Fruit fly (Drosophila melanogaster) whole organism, embryonic: ENCODE data around the gene CG3457.

Experiments used
- ATbp ChIP-seq: fragments of 200-800 bp; sonication (Bioruptor generic); optimal IDR thresholded peaks from 2 replicates; lab custom pipeline; 2017; ENCODE audit warnings: missing biosample characterization, mild to moderate bottlenecking, missing genetic modification characterization, missing genetic modification reagents
- Ada2b ChIP-seq: fragments of 200-800 bp; sonication (Bioruptor generic); IDR thresholded peaks from 2 replicates; pipeline ENCODE4 v1.3.6; 2022; ENCODE audit warnings: missing biosample characterization, missing genetic modification characterization
- Aef1 ChIP-seq: fragments of 200-800 bp; sonication (Bioruptor generic); IDR thresholded peaks from 3 replicates; pipeline ENCODE4 v1.3.6; 2022; ENCODE audit warnings: missing biosample characterization, missing genetic modification characterization
- CG10543 ChIP-seq: fragments of 200-800 bp; sonication (Bioruptor generic); optimal IDR thresholded peaks from 3 replicates; lab custom pipeline; 2017; ENCODE audit warnings: missing biosample characterization, mild to moderate bottlenecking, missing genetic modification characterization, moderate library complexity
- CG11093 ChIP-seq: fragments of 200-800 bp; sonication (Bioruptor generic); IDR thresholded peaks from 3 replicates; pipeline ENCODE4 v1.3.6; 2022; ENCODE audit warnings: missing biosample characterization, missing genetic modification characterization
- CG11504 ChIP-seq: fragments of 200-800 bp; sonication (Bioruptor generic); optimal IDR thresholded peaks from 3 replicates; lab custom pipeline; 2019; ENCODE audit warnings: missing biosample characterization, mild to moderate bottlenecking, missing genetic modification characterization, moderate library complexity
- CG15011 ChIP-seq: fragments of 200-800 bp; sonication (Bioruptor generic); optimal IDR thresholded peaks from 3 replicates; lab custom pipeline; 2018; ENCODE audit warnings: missing biosample characterization, mild to moderate bottlenecking, missing genetic modification characterization
- CG15601 ChIP-seq: fragments of 200-800 bp; sonication (Bioruptor generic); optimal IDR thresholded peaks from 3 replicates; lab custom pipeline; 2019; ENCODE audit warnings: missing biosample characterization, mild to moderate bottlenecking, missing genetic modification characterization, moderate library complexity
- CG15696 ChIP-seq: fragments of 200-800 bp; sonication (Bioruptor generic); optimal IDR thresholded peaks from 2 replicates; lab custom pipeline; 2019; ENCODE audit warnings: missing biosample characterization, mild to moderate bottlenecking, missing genetic modification characterization, moderate library complexity
- CG1602 ChIP-seq: fragments of 200-800 bp; sonication (Bioruptor generic); optimal IDR thresholded peaks from 3 replicates; lab custom pipeline; 2016; ENCODE audit warnings: missing biosample characterization, missing genetic modification characterization
- CG16779 ChIP-seq: fragments of 200-800 bp; sonication (Bioruptor generic); IDR thresholded peaks from 2 replicates; pipeline ENCODE4 v1.3.6; 2022; ENCODE audit warnings: missing biosample characterization, missing genetic modification characterization
- CG17612 ChIP-seq: fragments of 200-800 bp; sonication (Bioruptor generic); IDR thresholded peaks from 2 replicates; pipeline ENCODE4 v1.3.6; 2022; ENCODE audit warnings: missing biosample characterization, missing genetic modification characterization
- CG17802 ChIP-seq: fragments of 200-800 bp; sonication (Bioruptor generic); optimal IDR thresholded peaks from 2 replicates; lab custom pipeline; 2018; ENCODE audit warnings: missing biosample characterization, mild to moderate bottlenecking, missing genetic modification characterization, moderate library complexity
- CG2116 ChIP-seq: fragments of 200-800 bp; sonication (Bioruptor generic); optimal IDR thresholded peaks from 3 replicates; lab custom pipeline; 2018; ENCODE audit warnings: missing biosample characterization, mild to moderate bottlenecking, missing genetic modification characterization
- CG31224 ChIP-seq: fragments of 200-800 bp; sonication (Bioruptor generic); IDR thresholded peaks from 2 replicates; pipeline ENCODE4 v1.3.6; 2022; ENCODE audit warnings: missing biosample characterization, missing genetic modification characterization
- CG3281 ChIP-seq: fragments of 200-800 bp; sonication (Bioruptor generic); optimal IDR thresholded peaks from 3 replicates; lab custom pipeline; 2017; ENCODE audit warnings: missing biosample characterization, mild to moderate bottlenecking, missing genetic modification characterization
- CG42726 ChIP-seq: fragments of 200-800 bp; sonication (Bioruptor generic); IDR thresholded peaks from 2 replicates; pipeline ENCODE4 v1.3.6; 2022; ENCODE audit warnings: missing biosample characterization, missing genetic modification characterization; ENCODE audit not compliant: partially characterized antibody
- CG4360 ChIP-seq: fragments of 200-800 bp; sonication (Bioruptor generic); IDR thresholded peaks from 2 replicates; pipeline ENCODE4 v1.3.6; 2022; ENCODE audit warnings: missing biosample characterization, missing genetic modification characterization
- CG4854 ChIP-seq: fragments of 200-800 bp; sonication (Bioruptor generic); optimal IDR thresholded peaks from 2 replicates; lab custom pipeline; 2016; ENCODE audit warnings: missing biosample characterization, missing genetic modification characterization, inconsistent platforms
- CG5180 ChIP-seq: fragments of 200-800 bp; sonication (Bioruptor generic); optimal IDR thresholded peaks from 3 replicates; lab custom pipeline; 2017; ENCODE audit warnings: missing biosample characterization, missing genetic modification characterization, mild to moderate bottlenecking, moderate library complexity, missing genetic modification reagents
- CG5245 ChIP-seq: fragments of 200-800 bp; sonication (Bioruptor generic); optimal IDR thresholded peaks from 3 replicates; lab custom pipeline; 2016; ENCODE audit warnings: missing biosample characterization, missing genetic modification characterization
- CG8089 ChIP-seq: fragments of 200-800 bp; sonication (Bioruptor generic); optimal IDR thresholded peaks from 3 replicates; lab custom pipeline; 2016; ENCODE audit warnings: missing biosample characterization, missing genetic modification characterization
- CTCF ChIP-seq: fragments of 200-800 bp; sonication (Bioruptor generic); optimal IDR thresholded peaks from 2 replicates; lab custom pipeline; 2017; ENCODE audit warnings: missing biosample characterization, mild to moderate bottlenecking, missing genetic modification characterization, moderate library complexity
- Dbx ChIP-seq: fragments of 200-800 bp; sonication (Bioruptor generic); IDR thresholded peaks from 3 replicates; pipeline ENCODE4 v1.3.6; 2022; ENCODE audit warnings: missing biosample characterization, missing genetic modification characterization
- Dek ChIP-seq: fragments of 200-800 bp; sonication (Bioruptor generic); optimal IDR thresholded peaks from 3 replicates; lab custom pipeline; 2019; ENCODE audit warnings: missing biosample characterization, mild to moderate bottlenecking, missing genetic modification characterization, moderate library complexity
- ERR ChIP-seq: fragments of 200-800 bp; sonication (Bioruptor generic); optimal IDR thresholded peaks from 2 replicates; lab custom pipeline; 2016; ENCODE audit warnings: missing biosample characterization, missing genetic modification characterization
- Ets97D ChIP-seq: fragments of 200-800 bp; sonication (Bioruptor generic); optimal IDR thresholded peaks from 3 replicates; lab custom pipeline; 2016; ENCODE audit warnings: missing biosample characterization, missing genetic modification characterization
- Gsc ChIP-seq: fragments of 200-800 bp; sonication (Bioruptor generic); IDR thresholded peaks from 2 replicates; pipeline ENCODE4 v1.3.6; 2022; ENCODE audit warnings: missing biosample characterization, missing genetic modification characterization
- Lim3 ChIP-seq: fragments of 200-800 bp; sonication (Bioruptor generic); IDR thresholded peaks from 2 replicates; pipeline ENCODE4 v1.3.6; 2022; ENCODE audit warnings: missing biosample characterization, missing genetic modification characterization
- Poxn ChIP-seq: fragments of 200-800 bp; sonication (Bioruptor generic); IDR thresholded peaks from 2 replicates; pipeline ENCODE4 v1.3.6; 2022; ENCODE audit warnings: missing biosample characterization, missing genetic modification characterization
- Six4 ChIP-seq: fragments of 200-800 bp; sonication (Bioruptor generic); optimal IDR thresholded peaks from 2 replicates; lab custom pipeline; 2016; ENCODE audit warnings: missing biosample characterization, missing genetic modification characterization
- Tbp ChIP-seq: fragments of >200 bp; optimal IDR thresholded peaks from 2 replicates; lab custom pipeline; 2018; ENCODE audit warnings: missing biosample characterization, missing genetic modification characterization
- aop ChIP-seq: fragments of 200-800 bp; sonication (Bioruptor generic); IDR thresholded peaks from 2 replicates; pipeline ENCODE4 v1.3.6; 2022; ENCODE audit warnings: missing biosample characterization, missing genetic modification characterization
- ase ChIP-seq: fragments of 200-800 bp; sonication (Bioruptor generic); IDR thresholded peaks from 3 replicates; pipeline ENCODE4 v1.3.6; 2022; ENCODE audit warnings: missing biosample characterization, missing genetic modification characterization
- bbx ChIP-seq: fragments of 200-800 bp; sonication (Bioruptor generic); IDR thresholded peaks from 2 replicates; pipeline ENCODE4 v1.3.6; 2022; ENCODE audit warnings: missing biosample characterization, missing genetic modification characterization; ENCODE audit not compliant: partially characterized antibody
- caup ChIP-seq: fragments of 200-800 bp; sonication (Bioruptor generic); optimal IDR thresholded peaks from 3 replicates; lab custom pipeline; 2017; ENCODE audit warnings: missing biosample characterization, mild to moderate bottlenecking, missing genetic modification characterization, moderate library complexity; ENCODE audit not compliant: severe bottlenecking
- corto ChIP-seq: fragments of 200-800 bp; sonication (Bioruptor generic); optimal IDR thresholded peaks from 2 replicates; lab custom pipeline; 2016; ENCODE audit warnings: missing biosample characterization, mild to moderate bottlenecking, missing genetic modification characterization, moderate library complexity
- dpn ChIP-seq, 2 experiments: fragments of 200-800 bp; sonication (Bioruptor generic); optimal IDR thresholded peaks; 3 replicates each; lab custom pipeline; 2016; ENCODE audit warnings: missing biosample characterization in 2 of 2, missing genetic modification characterization in 2 of 2
- eyg ChIP-seq: fragments of 200-800 bp; sonication (Bioruptor generic); optimal IDR thresholded peaks from 3 replicates; lab custom pipeline; 2016; ENCODE audit warnings: missing biosample characterization, missing genetic modification characterization
- gsb-n ChIP-seq: fragments of 200-800 bp; sonication (Bioruptor generic); optimal IDR thresholded peaks from 3 replicates; lab custom pipeline; 2018; ENCODE audit warnings: missing biosample characterization, mild to moderate bottlenecking, missing genetic modification characterization
- ham ChIP-seq: fragments of 200-800 bp; sonication (Bioruptor generic); IDR thresholded peaks from 2 replicates; pipeline ENCODE4 v1.3.6; 2022; ENCODE audit warnings: missing biosample characterization, missing genetic modification characterization
- her ChIP-seq: fragments of 200-800 bp; sonication (Bioruptor generic); optimal IDR thresholded peaks from 2 replicates; lab custom pipeline; 2016; ENCODE audit warnings: missing biosample characterization, missing genetic modification characterization
- lmd ChIP-seq: fragments of 200-800 bp; sonication (Bioruptor generic); IDR thresholded peaks from 2 replicates; pipeline ENCODE4 v1.3.6; 2022; ENCODE audit warnings: missing biosample characterization, missing genetic modification characterization
- mirr ChIP-seq: fragments of 200-800 bp; sonication (Bioruptor generic); optimal IDR thresholded peaks from 3 replicates; lab custom pipeline; 2018; ENCODE audit warnings: missing biosample characterization, mild to moderate bottlenecking, missing genetic modification characterization
- nau ChIP-seq: fragments of 200-800 bp; sonication (Bioruptor generic); optimal IDR thresholded peaks from 3 replicates; lab custom pipeline; 2017; ENCODE audit warnings: missing biosample characterization, mild to moderate bottlenecking, missing genetic modification characterization, missing genetic modification reagents
- onecut ChIP-seq: fragments of 200-800 bp; sonication (Bioruptor generic); IDR thresholded peaks from 2 replicates; pipeline ENCODE4 v1.3.6; 2022; ENCODE audit warnings: missing biosample characterization, missing genetic modification characterization
- schlank ChIP-seq: fragments of 200-800 bp; sonication (Bioruptor generic); optimal IDR thresholded peaks from 2 replicates; lab custom pipeline; 2018; ENCODE audit warnings: missing biosample characterization, mild to moderate bottlenecking, missing genetic modification characterization
- sens ChIP-seq: fragments of 200-800 bp; sonication (Bioruptor generic); peaks from one replicate; lab custom pipeline; 2016; ENCODE audit warnings: missing biosample characterization, missing genetic modification characterization
- sob ChIP-seq: fragments of 200-800 bp; sonication (Bioruptor generic); IDR thresholded peaks from 2 replicates; pipeline ENCODE4 v1.3.6; 2022; ENCODE audit warnings: missing biosample characterization, missing genetic modification characterization
- tap ChIP-seq: fragments of 200-800 bp; optimal IDR thresholded peaks from 3 replicates; lab custom pipeline; 2019; ENCODE audit warnings: missing biosample characterization, mild to moderate bottlenecking, missing genetic modification characterization, moderate library complexity
- vfl ChIP-seq: fragments of 200-800 bp; sonication (Bioruptor generic); optimal IDR thresholded peaks from 2 replicates; lab custom pipeline; 2016; ENCODE audit warnings: missing biosample characterization, missing genetic modification characterization
- wor ChIP-seq: fragments of 200-800 bp; sonication (Bioruptor generic); IDR thresholded peaks from 2 replicates; pipeline ENCODE4 v1.3.6; 2022; ENCODE audit warnings: missing biosample characterization, missing genetic modification characterization
- zfh2 ChIP-seq: fragments of 200-800 bp; sonication (Bioruptor generic); optimal IDR thresholded peaks from 2 replicates; lab custom pipeline; 2016; ENCODE audit warnings: missing biosample characterization, missing genetic modification characterization

Gene CG3457

DNA sequence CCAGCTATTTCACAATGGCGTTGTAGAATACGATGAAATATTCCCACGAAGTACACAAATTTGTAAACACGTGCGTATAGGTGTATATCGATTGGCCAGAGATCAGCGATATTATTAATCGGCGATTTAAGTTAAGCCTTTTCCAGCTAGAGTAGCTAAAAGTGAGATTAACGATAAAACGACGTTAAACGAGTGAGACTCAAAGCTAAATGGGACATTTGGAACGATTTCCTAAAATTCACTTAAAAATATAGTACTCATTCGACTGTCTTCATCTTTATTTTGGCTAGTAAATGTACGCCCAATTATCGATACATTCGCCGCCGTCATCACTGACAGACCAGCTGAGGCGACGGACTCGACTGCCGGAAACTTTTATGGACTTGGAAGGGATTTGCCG is 3.1 kb upstream of the CG3457 start, which contains the start of the genes Nmd3 and CG17776 (continued):
- no peak for TF ChIP-seq CG8089 (GFP tag; lab: Kevin White, UChicago)
- TF ChIP-seq CG4854 (GFP tag; lab: Kevin White, UChicago), result no peak
- TF ChIP-seq corto, result no peak
- TF ChIP-seq zfh2 (GFP tag; lab: Kevin White, UChicago), result no peak
- TF ChIP-seq CG11504 (tag; lab: Kevin White, UChicago), result no peak
- TF ChIP-seq bbx (GFP tag; lab: Robert Waterston, UW), result peak; percentile 37; the same call in 1 of the 2 replicates
- TF ChIP-seq dpn (GFP tag; optimal IDR thresholded peaks at IDR 0.05; lab: Kevin White, UChicago), result peak in 1 of 2 experiments; percentile 5
- no peak for TF ChIP-seq CG15011
- TF ChIP-seq Aef1 (GFP tag; lab: Robert Waterston, UW), result no peak
- TF ChIP-seq CG5180 (GFP tag; lab: Kevin White, UChicago), result no peak
- no peak for TF ChIP-seq CG17802 (tag; lab: Kevin White, UChicago)
- TF ChIP-seq gsb-n (tag; lab: Kevin White, UChicago), result no peak
- no peak for TF ChIP-seq ham (GFP tag; lab: Robert Waterston, UW)
- TF ChIP-seq eyg (GFP tag; lab: Kevin White, UChicago), result no peak
- TF ChIP-seq onecut (GFP tag; lab: Robert Waterston, UW), result 0 out of 2 replicates have a peak, but pooled peaks have one; percentile 6
- no peak for TF ChIP-seq nau (GFP tag; lab: Kevin White, UChicago)
- TF ChIP-seq CG11093 (GFP tag; lab: Robert Waterston, UW), result no peak
- no peak for TF ChIP-seq caup (GFP tag; lab: Kevin White, UChicago)
- TF ChIP-seq schlank (tag; lab: Kevin White, UChicago), result no peak
- no peak for TF ChIP-seq lmd (GFP tag; lab: Robert Waterston, UW)
- no peak for TF ChIP-seq ERR (GFP tag; lab: Kevin White, UChicago)
- TF ChIP-seq Tbp (GFP tag; lab: Kevin White, UChicago), result peak; percentile 30
- TF ChIP-seq vfl, result no peak
- TF ChIP-seq Lim3 (GFP tag; lab: Robert Waterston, UW), result no peak
- no peak for TF ChIP-seq CG5245 (GFP tag; lab: Kevin White, UChicago)
- peak; percentile 38 for TF ChIP-seq Ets97D (GFP tag; lab: Kevin White, UChicago)
- TF ChIP-seq Gsc (GFP tag; lab: Robert Waterston, UW), result no peak
- TF ChIP-seq CG42726 (GFP tag; lab: Robert Waterston, UW), result no peak
- peak; percentile 77 for TF ChIP-seq CG2116 (GFP tag; lab: Kevin White, UChicago)
- no peak for TF ChIP-seq her
- no peak for TF ChIP-seq mirr (GFP tag; lab: Kevin White, UChicago)
- no peak for TF ChIP-seq ATbp
- TF ChIP-seq tap (tag; lab: Kevin White, UChicago), result no peak
- TF ChIP-seq Poxn (GFP tag; lab: Robert Waterston, UW), result no peak
- no peak for TF ChIP-seq aop (GFP tag; lab: Robert Waterston, UW)
- peak; percentile 36; the same call in 1 of the 3 replicates for TF ChIP-seq Dbx (GFP tag; lab: Robert Waterston, UW)
- TF ChIP-seq CTCF (GFP tag; lab: Kevin White, UChicago), result no peak
- TF ChIP-seq Six4 (GFP tag; lab: Kevin White, UChicago), result no peak
- no peak for TF ChIP-seq Ada2b
- no peak for TF ChIP-seq CG4360 (GFP tag; lab: Robert Waterston, UW)
- no peak for TF ChIP-seq CG31224 (GFP tag; lab: Robert Waterston, UW)
- TF ChIP-seq sens (GFP tag; lab: Kevin White, UChicago), result peak; percentile 50
- no peak for TF ChIP-seq sob (GFP tag; lab: Robert Waterston, UW)
- no peak for TF ChIP-seq CG16779 (GFP tag; lab: Robert Waterston, UW)
- TF ChIP-seq Dek, result no peak
- TF ChIP-seq CG10543 (GFP tag; lab: Kevin White, UChicago), result no peak
- TF ChIP-seq CG1602 (GFP tag; lab: Kevin White, UChicago), result no peak
- no peak for TF ChIP-seq ase
- TF ChIP-seq wor, result no peak
- no peak for TF ChIP-seq CG3281 (GFP tag; lab: Kevin White, UChicago)
- no peak for TF ChIP-seq CG15601 (tag; lab: Kevin White, UChicago)
- TF ChIP-seq CG15696, result no peak
- no peak for TF ChIP-seq CG17612
